Worm (Caenorhabditis elegans): ENCODE results near the gene srh-190.

The srh-190 gene

DNA sequence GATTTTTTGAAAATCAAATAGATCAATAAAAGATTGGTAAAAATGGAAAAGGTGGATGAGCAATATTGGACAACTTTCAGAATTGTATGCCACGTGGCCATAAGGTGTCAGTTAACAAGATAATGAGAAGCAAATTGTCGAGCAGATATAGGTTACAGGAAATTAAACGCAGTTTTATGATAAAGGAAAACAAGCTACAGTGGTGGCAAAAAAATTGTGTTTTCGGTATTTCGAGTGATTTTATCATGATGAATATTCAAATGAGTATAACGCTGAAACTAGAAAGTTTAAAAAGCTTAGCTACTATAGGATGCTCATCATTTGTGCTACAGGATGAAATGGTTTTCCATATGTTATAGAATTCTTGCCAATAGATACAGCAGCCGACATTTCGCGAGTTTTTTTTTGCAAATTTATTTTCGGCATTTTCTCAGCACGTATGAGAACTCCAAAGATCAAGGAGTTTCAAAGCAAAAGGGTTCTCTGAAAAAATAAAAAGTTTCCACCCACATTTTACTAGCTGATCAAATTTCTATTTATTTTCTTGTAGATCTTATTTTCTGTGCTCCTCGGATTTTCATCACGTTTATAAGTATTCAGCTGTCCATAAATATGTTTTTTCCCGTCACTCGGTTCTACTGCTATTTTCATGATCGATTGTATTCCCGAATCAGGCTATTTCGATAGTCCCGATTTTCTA is at the start of gene srh-190, which contains the start of gene str-229:
TSS of gene srh-190 (plus strand) at position 650 of the 700 bp plus-strand sequence.
TSS of gene str-229 (minus strand) at position 101 of the 700 bp plus-strand sequence.
- TF ChIP-seq efl-1 (GFP tag; optimal IDR thresholded peaks at IDR 0.05) (no peak), snpc-1.3 (tag; optimal IDR thresholded peaks at IDR 0.05; ENCODE audit: insufficient read depth) (no peak)

DNA sequence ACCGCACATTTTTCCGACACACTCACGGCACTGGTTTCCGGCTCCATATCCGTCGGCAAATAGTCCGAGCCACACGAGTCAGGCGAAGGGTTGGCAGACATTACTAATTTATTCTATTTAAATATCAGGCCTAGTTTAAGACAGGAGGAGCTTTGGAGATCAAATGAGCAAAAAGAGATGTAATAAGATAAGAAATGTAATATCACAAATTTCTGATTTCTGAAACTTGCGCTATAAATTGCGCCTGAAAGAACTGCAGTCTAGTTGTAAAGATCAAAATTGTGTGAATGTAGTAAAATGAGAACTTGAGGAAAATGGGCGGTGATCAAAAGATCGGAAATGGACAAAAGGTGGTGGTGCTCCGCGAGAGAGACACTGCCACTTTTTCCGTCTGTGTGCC is 48.1 kb upstream of the srh-190 start, which contains the start of gene nhr-186:
TSS of gene nhr-186 (minus strand) at position 101 of the 400 bp plus-strand sequence.
- TF ChIP-seq lin-54 (GFP tag; optimal IDR thresholded peaks at IDR 0.05) (no peak), ztf-3 (GFP tag; optimal IDR thresholded peaks at IDR 0.05) (no peak), ceh-40 (GFP tag; IDR thresholded peaks at IDR 0.05) (no peak)

DNA sequence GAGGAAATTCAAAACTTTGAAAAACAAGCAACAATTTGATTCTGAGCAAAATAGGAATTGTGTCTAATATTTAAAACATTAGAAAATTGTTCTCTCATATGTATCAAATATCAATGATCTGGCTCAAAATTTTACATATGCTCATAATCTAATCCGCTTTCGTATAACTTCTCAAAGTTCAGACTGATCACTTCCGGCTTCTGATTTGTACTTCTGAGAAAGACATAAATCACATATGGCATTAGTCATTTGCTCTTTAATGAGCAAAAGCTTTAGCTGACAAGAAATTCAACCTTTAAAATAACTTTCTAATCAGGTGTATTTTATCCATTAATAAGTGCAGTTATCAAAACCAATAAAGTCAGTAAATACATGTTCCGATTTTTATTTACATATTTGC is 47.0 kb upstream of the srh-190 start:
- TF ChIP-seq zim-3 (tag; optimal IDR thresholded peaks at IDR 0.05) (no peak), mel-28 (tag; optimal IDR thresholded peaks at IDR 0.05; ENCODE audit: borderline replicate concordance) (no peak), lag-1 (GFP tag; IDR thresholded peaks at IDR 0.05) (no peak), hmg-20 (GFP tag; IDR thresholded peaks at IDR 0.05) (no peak), ztf-18 (tag; optimal IDR thresholded peaks at IDR 0.05) (no peak), ceh-40 (GFP tag; IDR thresholded peaks at IDR 0.05) (no peak), ets-4 (GFP tag; optimal IDR thresholded peaks at IDR 0.05) (no peak), ztf-22 (GFP tag; optimal IDR thresholded peaks at IDR 0.05) (no peak), attf-5 (GFP tag; optimal IDR thresholded peaks at IDR 0.05) (no peak), snpc-3.4 (tag; optimal IDR thresholded peaks at IDR 0.05) (no peak)

DNA sequence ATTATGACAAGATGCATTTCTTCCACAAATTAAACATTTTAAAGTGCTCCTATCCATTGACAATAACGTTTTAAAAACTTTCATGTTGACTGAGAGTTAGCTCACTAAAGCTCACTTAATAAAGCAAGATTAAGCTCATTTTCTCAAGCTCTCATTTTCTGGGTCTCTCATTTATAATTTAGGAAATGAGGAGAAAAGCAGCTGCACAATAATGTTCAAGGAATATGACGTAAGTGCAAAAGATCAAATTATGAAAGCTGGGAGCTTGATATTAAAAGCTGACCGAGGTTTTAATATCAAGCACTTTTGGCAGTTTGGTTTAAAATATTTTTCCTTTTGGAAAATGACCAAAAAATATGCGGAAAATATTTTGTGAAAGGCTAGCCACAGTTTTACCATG is 45.1 kb upstream of the srh-190 start, which contains the start of gene nhr-188:
TSS of gene nhr-188 (minus strand) at position 84 of the 400 bp plus-strand sequence.
- TF ChIP-seq ceh-27 (GFP tag; optimal IDR thresholded peaks at IDR 0.05) (no peak), aptf-3 (GFP tag; IDR thresholded peaks at IDR 0.05) (no peak), tbx-9 (tag; optimal IDR thresholded peaks at IDR 0.05; ENCODE audit: borderline replicate concordance) (no peak), snpc-1.3 (tag; optimal IDR thresholded peaks at IDR 0.05; ENCODE audit: insufficient read depth) (no peak), ceh-79 (tag; optimal IDR thresholded peaks at IDR 0.05) (no peak)

DNA sequence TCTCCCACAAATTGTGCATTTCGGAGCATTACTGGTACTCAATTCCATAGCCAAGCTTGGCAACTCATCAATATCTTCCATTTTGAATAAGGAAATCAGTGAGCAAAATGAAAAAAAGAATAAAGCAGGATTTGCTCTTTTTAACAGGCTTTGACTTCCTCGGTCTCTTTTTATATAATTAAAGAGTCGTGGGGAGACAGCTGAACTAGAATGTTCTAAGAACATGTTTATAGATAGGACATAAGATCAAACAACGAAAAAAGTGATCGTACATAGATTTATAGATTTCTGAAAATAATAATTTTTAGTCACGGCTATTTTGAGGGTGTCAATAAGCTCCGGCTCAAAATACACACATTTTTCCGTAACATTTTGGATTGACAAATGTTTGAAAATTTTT is 42.8 kb upstream of the srh-190 start, which contains the start of gene nhr-189:
TSS of gene nhr-189 (minus strand) at position 121 of the 400 bp plus-strand sequence.
- TF ChIP-seq nhr-80 (tag; optimal IDR thresholded peaks at IDR 0.05) (no peak), nfyb-1 (GFP tag; IDR thresholded peaks at IDR 0.05) (no peak), mes-4 (tag; optimal IDR thresholded peaks at IDR 0.05) (no peak), let-526 (GFP tag; IDR thresholded peaks at IDR 0.05) (no peak), F52B5.7 (tag; optimal IDR thresholded peaks at IDR 0.05) (no peak), let-607 (tag; optimal IDR thresholded peaks at IDR 0.05) (no peak), bed-2 (GFP tag; IDR thresholded peaks at IDR 0.05) (no peak), unc-130 (GFP tag; optimal IDR thresholded peaks at IDR 0.05) (no peak), Y56A3A.18 (GFP tag; IDR thresholded peaks at IDR 0.05) (no peak), nfya-2 (GFP tag; IDR thresholded peaks at IDR 0.05) (no peak), sptf-2 (GFP tag; optimal IDR thresholded peaks at IDR 0.05) (no peak), rec-8 (tag; optimal IDR thresholded peaks at IDR 0.05) (no peak), B0019.2 (GFP tag; conservative IDR thresholded peaks at IDR 0.05) (no peak), ccch-3 (GFP tag; optimal IDR thresholded peaks at IDR 0.05) (no peak), ztf-26 (tag; optimal IDR thresholded peaks at IDR 0.05) (no peak), attf-3 (GFP tag; conservative IDR thresholded peaks at IDR 0.05) (no peak), ZK185.1 (tag; optimal IDR thresholded peaks at IDR 0.05; ENCODE audit: poor library complexity, severe bottlenecking) (no peak), him-1 (tag; optimal IDR thresholded peaks at IDR 0.05) (no peak)
